Fruit fly (Drosophila melanogaster) whole organism, adult: ENCODE measurements around the gene Bub1.

Experiments
- CG5204 ChIP-seq: fragments of 200-800 bp; sonication (Bioruptor generic); optimal IDR thresholded peaks from 2 replicates; lab custom pipeline; 2016; ENCODE audit warnings: missing biosample characterization, missing genetic modification characterization
- CG7101 ChIP-seq: fragments of 200-800 bp; sonication (Bioruptor generic); optimal IDR thresholded peaks from 2 replicates; lab custom pipeline; 2018; ENCODE audit warnings: missing biosample characterization, mild to moderate bottlenecking, missing genetic modification characterization, moderate library complexity
- Clk ChIP-seq: fragments of 200-800 bp; sonication (Bioruptor generic); optimal IDR thresholded peaks from 2 replicates; lab custom pipeline; 2017; ENCODE audit warnings: missing biosample characterization, missing genetic modification characterization
- Crg-1 ChIP-seq: fragments of 200-800 bp; sonication (Bioruptor generic); optimal IDR thresholded peaks from 2 replicates; lab custom pipeline; 2016; ENCODE audit warnings: missing biosample characterization, missing genetic modification characterization
- Mnt ChIP-seq: fragments of 200-800 bp; sonication (Bioruptor generic); optimal IDR thresholded peaks from 2 replicates; lab custom pipeline; 2016; ENCODE audit warnings: missing biosample characterization, mild to moderate bottlenecking, missing genetic modification characterization
- cic ChIP-seq: fragments of 200-800 bp; sonication (Bioruptor generic); optimal IDR thresholded peaks from 2 replicates; lab custom pipeline; 2017; ENCODE audit warnings: missing biosample characterization, mild to moderate bottlenecking, missing genetic modification characterization, moderate library complexity
- ovo ChIP-seq: fragments of 200-800 bp; sonication (Bioruptor generic); optimal IDR thresholded peaks from 2 replicates; lab custom pipeline; 2016; ENCODE audit warnings: missing biosample characterization, missing genetic modification characterization
- pad ChIP-seq: fragments of 200-800 bp; sonication (Bioruptor generic); optimal IDR thresholded peaks from 3 replicates; lab custom pipeline; 2017; ENCODE audit warnings: missing biosample characterization, missing genetic modification characterization, mild to moderate bottlenecking, moderate library complexity, missing genetic modification reagents
- tj ChIP-seq: fragments of 200-800 bp; sonication (Bioruptor generic); optimal IDR thresholded peaks from 3 replicates; lab custom pipeline; 2017; ENCODE audit warnings: missing biosample characterization, mild to moderate bottlenecking, missing genetic modification characterization, moderate library complexity
- toe ChIP-seq: fragments of 200-800 bp; sonication (Bioruptor generic); optimal IDR thresholded peaks from 2 replicates; lab custom pipeline; 2016; ENCODE audit warnings: missing biosample characterization, missing genetic modification characterization

DNA sequence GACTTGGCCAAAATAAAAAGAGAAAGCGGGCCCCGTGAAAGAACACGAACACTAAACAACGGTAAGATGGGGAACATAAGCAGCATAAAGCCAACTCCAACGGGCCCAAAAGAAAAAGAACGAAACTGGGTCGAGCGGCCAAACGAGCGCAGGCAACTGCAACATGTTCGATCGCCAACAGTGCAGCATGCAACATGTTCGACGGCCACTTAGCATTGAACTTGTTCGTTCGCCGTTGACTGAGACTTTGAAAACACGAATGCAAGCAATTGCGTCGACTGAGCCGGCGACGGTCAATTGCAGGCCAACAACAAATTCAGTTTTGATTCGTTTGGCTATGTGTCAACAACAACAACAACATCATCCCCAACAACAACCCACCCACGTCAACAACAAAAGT is 10.1 kb downstream of the Bub1 start, which contains the start of gene vri:
- TF ChIP-seq toe (GFP tag; lab: Kevin White, UChicago) = no peak
- TF ChIP-seq Crg-1 = no peak
- TF ChIP-seq ovo (GFP tag; lab: Kevin White, UChicago) = no peak
- TF ChIP-seq Mnt = no peak
- TF ChIP-seq pad (GFP tag; lab: Kevin White, UChicago) = no peak
- TF ChIP-seq CG7101 (tag; lab: Kevin White, UChicago) = no peak
- TF ChIP-seq cic (GFP tag; lab: Kevin White, UChicago) = no peak
- no peak for TF ChIP-seq Clk (GFP tag; lab: Kevin White, UChicago)
- TF ChIP-seq CG5204 (GFP tag; lab: Kevin White, UChicago) = no peak
- TF ChIP-seq tj (GFP tag; lab: Kevin White, UChicago) = no peak
